Worm (Caenorhabditis elegans) whole organism, young adult: ENCODE results near the gene fbxb-38.

Source experiments
- B0035.1 ChIP-seq: sonication (generic microtip); optimal IDR thresholded peaks from 2 replicates; lab custom pipeline; 2016; ENCODE audit warnings: missing genetic modification characterization, mild to moderate bottlenecking, missing compliant biosample characterization, missing genotype, missing genetic modification reagents
- B0261.1 ChIP-seq: sonication (generic microtip); optimal IDR thresholded peaks from 2 replicates; lab custom pipeline; 2016; ENCODE audit warnings: mild to moderate bottlenecking, missing genetic modification characterization, moderate library complexity, missing compliant biosample characterization
- C17E4.6 ChIP-seq: fragments of 200-800 bp; sonication (Bioruptor generic); IDR thresholded peaks from 2 replicates; pipeline ENCODE4 v1.3.6; 2022; ENCODE audit warnings: missing genetic modification reagents, missing genetic modification characterization, missing compliant biosample characterization
- F39B2.1 ChIP-seq: fragments of 200-800 bp; sonication (Bioruptor generic); IDR thresholded peaks from 2 replicates; pipeline ENCODE4 v1.3.6; 2022; ENCODE audit warnings: missing genetic modification reagents, missing genetic modification characterization, missing compliant biosample characterization
- F57A8.1 ChIP-seq: fragments of 200-800 bp; sonication (Bioruptor generic); optimal IDR thresholded peaks from 2 replicates; lab custom pipeline; 2018; ENCODE audit warnings: mild to moderate bottlenecking, missing genetic modification characterization, moderate library complexity, missing compliant biosample characterization
- T07F8.4 ChIP-seq: sonication (generic microtip); optimal IDR thresholded peaks from 2 replicates; lab custom pipeline; 2016; ENCODE audit warnings: mild to moderate bottlenecking, missing genetic modification characterization, moderate library complexity, missing compliant biosample characterization
- T26A5.8 ChIP-seq: sonication (generic microtip); optimal IDR thresholded peaks from 2 replicates; lab custom pipeline; 2016; ENCODE audit warnings: missing genetic modification characterization, missing compliant biosample characterization
- Y56A3A.18 ChIP-seq: fragments of 200-800 bp; sonication (Bioruptor generic); IDR thresholded peaks from 2 replicates; pipeline ENCODE4 v1.3.6; 2022; ENCODE audit warnings: missing genetic modification reagents, missing genetic modification characterization, missing compliant biosample characterization
- ama-1 ChIP-seq, 3 experiments: fragments of 150-350 bp in 1 of 3; sonication (generic microtip) in 2 of 3; optimal IDR thresholded peaks; 2 replicates each; lab custom pipeline; 2014 to 2018; ENCODE audit warnings: missing biosample characterization in 2 of 3, missing genetic modification characterization in 2 of 3, missing genetic modification reagents in 2 of 3
- aptf-3 ChIP-seq: fragments of 200-800 bp; sonication (Bioruptor generic); IDR thresholded peaks from 2 replicates; pipeline ENCODE4 v1.3.6; 2022; ENCODE audit warnings: missing genetic modification characterization, missing compliant biosample characterization
- athp-1 ChIP-seq: sonication (generic microtip); optimal IDR thresholded peaks from 2 replicates; lab custom pipeline; 2017; ENCODE audit warnings: mild to moderate bottlenecking, missing genetic modification characterization, missing compliant biosample characterization
- attf-3 ChIP-seq: fragments of 200-800 bp; sonication (Bioruptor generic); conservative IDR thresholded peaks from 2 replicates; pipeline ENCODE4 v1.3.6; 2022; ENCODE audit warnings: missing genetic modification reagents, missing genetic modification characterization, missing compliant biosample characterization
- cebp-1 ChIP-seq, 2 experiments: fragments of 200-800 bp in 1 of 2; sonication (Bioruptor generic) in 1 of 2; sonication (generic microtip) in 1 of 2; IDR thresholded peaks in 1 of 2; optimal IDR thresholded peaks in 1 of 2; 2 replicates each; pipeline versions ENCODE4 v1.3.6 to Lab custom; 2017 to 2022; ENCODE audit warnings: missing compliant biosample characterization in 2 of 2, missing genetic modification characterization in 2 of 2, mild to moderate bottlenecking in 1 of 2, missing genetic modification reagents in 1 of 2, moderate library complexity in 1 of 2
- cebp-2 ChIP-seq: fragments of 200-800 bp; sonication (Bioruptor generic); IDR thresholded peaks from 2 replicates; pipeline ENCODE4 v1.3.6; 2022; ENCODE audit warnings: missing genetic modification characterization, missing compliant biosample characterization
- ceh-58 ChIP-seq: fragments of 200-800 bp; sonication (Bioruptor generic); IDR thresholded peaks from 2 replicates; pipeline ENCODE4 v1.3.6; 2022; ENCODE audit warnings: missing genetic modification characterization, missing compliant biosample characterization
- ceh-79 ChIP-seq: sonication (generic microtip); optimal IDR thresholded peaks from 2 replicates; lab custom pipeline; 2017; ENCODE audit warnings: mild to moderate bottlenecking, missing genetic modification characterization, missing compliant biosample characterization
- egrh-3 ChIP-seq: fragments of 200-800 bp; sonication (Bioruptor generic); IDR thresholded peaks from 2 replicates; pipeline ENCODE4 v1.3.6; 2022; ENCODE audit warnings: missing genetic modification reagents, missing genetic modification characterization, missing compliant biosample characterization
- hlh-12 ChIP-seq: sonication (generic microtip); optimal IDR thresholded peaks from 2 replicates; lab custom pipeline; 2016; ENCODE audit warnings: missing genetic modification characterization, missing compliant biosample characterization
- lin-26 ChIP-seq: fragments of 200-800 bp; sonication (Bioruptor generic); IDR thresholded peaks from 2 replicates; pipeline ENCODE4 v1.3.6; 2022; ENCODE audit warnings: missing genetic modification reagents, missing genetic modification characterization, missing compliant biosample characterization
- lsl-1 ChIP-seq: fragments of 200-800 bp; sonication (Bioruptor generic); optimal IDR thresholded peaks from 2 replicates; lab custom pipeline; 2018; ENCODE audit warnings: mild to moderate bottlenecking, missing genetic modification characterization, moderate library complexity, missing compliant biosample characterization
- madf-8 ChIP-seq: fragments of 200-800 bp; sonication (Bioruptor generic); conservative IDR thresholded peaks from 2 replicates; pipeline ENCODE4 v1.3.6; 2022; ENCODE audit warnings: missing genetic modification reagents, missing genetic modification characterization, missing compliant biosample characterization
- nfya-2 ChIP-seq: fragments of 200-800 bp; sonication (Bioruptor generic); IDR thresholded peaks from 2 replicates; pipeline ENCODE4 v1.3.6; 2022; ENCODE audit warnings: missing genetic modification reagents, missing genetic modification characterization, missing compliant biosample characterization
- nhr-27 ChIP-seq: fragments of 200-800 bp; sonication (Bioruptor generic); optimal IDR thresholded peaks from 2 replicates; lab custom pipeline; 2018; ENCODE audit warnings: mild to moderate bottlenecking, missing genetic modification characterization, moderate library complexity, missing compliant biosample characterization
- nhr-80 ChIP-seq: sonication (generic microtip); optimal IDR thresholded peaks from 2 replicates; lab custom pipeline; 2016; ENCODE audit warnings: missing genetic modification characterization, missing compliant biosample characterization
- nhr-90 ChIP-seq: sonication (generic microtip); optimal IDR thresholded peaks from 2 replicates; lab custom pipeline; 2016; ENCODE audit warnings: missing genotype, mild to moderate bottlenecking, missing genetic modification characterization, missing compliant biosample characterization
- snpc-1.1 ChIP-seq: sonication (generic microtip); optimal IDR thresholded peaks from 2 replicates; lab custom pipeline; 2017; ENCODE audit warnings: missing genetic modification characterization, mild to moderate bottlenecking, missing compliant biosample characterization, antibody characterized with exemption, moderate library complexity, missing genotype, missing genetic modification reagents; ENCODE audit not compliant: insufficient read depth
- snpc-4 ChIP-seq, 5 experiments: fragments of 150-350 bp in 1 of 5; sonication (generic microtip) in 4 of 5; optimal IDR thresholded peaks; 2 replicates each; lab custom pipeline; 2014 to 2018; ENCODE audit warnings: missing genetic modification characterization in 5 of 5, missing biosample characterization in 3 of 5, antibody characterized with exemption in 2 of 5, mild to moderate bottlenecking in 2 of 5, missing compliant biosample characterization in 2 of 5, missing genotype in 2 of 5, moderate library complexity in 2 of 5, missing genetic modification reagents in 1 of 5
- tlf-1 ChIP-seq: fragments of 200-800 bp; sonication (Bioruptor generic); optimal IDR thresholded peaks from 2 replicates; lab custom pipeline; 2018; ENCODE audit warnings: mild to moderate bottlenecking, missing genetic modification characterization, missing compliant biosample characterization
- ztf-18 ChIP-seq: sonication (generic microtip); optimal IDR thresholded peaks from 2 replicates; lab custom pipeline; 2016; ENCODE audit warnings: missing genotype, mild to moderate bottlenecking, missing genetic modification characterization, missing compliant biosample characterization

Gene fbxb-38

DNA sequence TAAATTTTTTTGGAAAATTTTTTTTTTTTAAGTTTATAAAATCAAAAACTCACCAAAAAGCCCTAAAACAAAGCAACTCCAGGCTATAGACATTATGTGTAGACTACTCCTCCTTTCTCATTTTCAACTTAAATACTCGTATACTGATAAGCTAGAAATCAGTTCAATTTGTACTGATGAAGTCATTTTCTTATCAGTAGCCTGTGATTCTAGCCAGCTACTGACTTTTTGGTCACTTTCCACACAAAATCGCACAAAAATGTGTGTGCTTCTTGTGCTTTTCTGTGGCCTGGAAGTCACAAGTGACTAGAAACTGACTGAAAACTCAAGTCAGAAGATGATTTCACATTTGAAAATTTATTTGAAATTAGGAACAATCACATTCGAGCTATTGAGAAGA, 17.8 kb upstream of the fbxb-38 start, which contains the start of gene gba-2:
Gene gba-2, minus strand, starts transcription at position 106 of the 400 bp plus-strand sequence.
- TF ChIP-seq nhr-80 (tag; lab: Kevin White, UChicago) (peak; percentile 50), lin-26 (no peak)

ce11 chrII:2177735-2178134, 9.2 kb upstream of the fbxb-38 start:
- no peak for TF ChIP-seq ceh-79 (tag; lab: Kevin White, UChicago)
- no peak for TF ChIP-seq F57A8.1 (GFP tag; lab: Kevin White, UChicago)
- TF ChIP-seq nhr-90: no peak
- TF ChIP-seq T07F8.4 (tag; lab: Kevin White, UChicago): no peak

- TF ChIP-seq nhr-80 (tag; lab: Kevin White, UChicago) (peak; percentile 38), F39B2.1 (GFP tag; lab: Robert Waterston, UW) (no peak)
Measured at ce11 chrII:2176688-2177087, 8.1 kb upstream of the fbxb-38 start, which contains the start of gene gba-1. Gene gba-1, plus strand, starts transcription at chrII:2176741.

DNA sequence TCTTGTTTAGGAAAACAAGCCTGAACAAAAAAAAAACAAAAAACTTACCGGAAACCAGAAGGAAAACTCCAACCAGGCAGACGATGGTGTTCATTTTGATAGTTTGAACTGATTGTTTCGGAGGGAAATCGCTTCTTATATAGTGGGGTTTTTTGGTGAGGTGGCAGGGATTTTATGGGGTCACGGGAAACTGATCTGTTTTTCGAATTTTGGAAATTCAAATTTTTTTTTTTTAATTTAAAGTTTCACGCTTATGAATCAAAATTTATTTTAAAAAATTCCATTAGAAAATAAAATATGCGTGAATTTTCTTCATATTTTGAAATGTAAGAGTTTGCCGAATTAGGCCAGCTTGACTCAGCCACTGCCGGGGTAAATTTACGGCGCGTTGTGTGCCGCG, 6.8 kb upstream of the fbxb-38 start, which contains the start of gene C33C12.7:
Gene C33C12.7, minus strand, starts transcription at position 101 of the 400 bp plus-strand sequence.
- TF ChIP-seq T07F8.4 (tag; lab: Kevin White, UChicago) (no peak), aptf-3 (GFP tag; lab: Robert Waterston, UW) (no peak), nhr-27 (tag; lab: Kevin White, UChicago) (no peak), T26A5.8 (no peak), snpc-1.1 (tag; lab: Kevin White, UChicago) (no peak), attf-3 (GFP tag; lab: Robert Waterston, UW) (no peak), C17E4.6 (no peak), nfya-2 (GFP tag; lab: Robert Waterston, UW) (no peak), egrh-3 (GFP tag; lab: Robert Waterston, UW) (no peak), ceh-58 (GFP tag; lab: Robert Waterston, UW) (no peak)

ce11 chrII:2170085-2170484, 1.5 kb upstream of the fbxb-38 start, which contains the start of gene C33C12.12:
Gene C33C12.12, minus strand, starts transcription at chrII:2170185.
- TF ChIP-seq lsl-1 (GFP tag; lab: Kevin White, UChicago) (no peak), F39B2.1 (GFP tag; lab: Robert Waterston, UW) (no peak), B0035.1 (tag; lab: Kevin White, UChicago) (no peak), nhr-80 (tag; lab: Kevin White, UChicago) (no peak), cebp-1 (GFP tag; IDR thresholded peaks at IDR 0.05; lab: Robert Waterston, UW) (no peak), cebp-1 (tag; optimal IDR thresholded peaks at IDR 0.05; lab: Kevin White, UChicago) (no peak), ztf-18 (tag; lab: Kevin White, UChicago) (no peak), athp-1 (tag; lab: Kevin White, UChicago) (no peak), madf-8 (GFP tag; lab: Robert Waterston, UW) (no peak), cebp-2 (no peak), tlf-1 (GFP tag; lab: Kevin White, UChicago) (no peak), Y56A3A.18 (GFP tag; lab: Robert Waterston, UW) (no peak), B0261.1 (tag; lab: Kevin White, UChicago) (no peak), hlh-12 (tag; lab: Kevin White, UChicago) (no peak), ama-1 (optimal IDR thresholded peaks at IDR 0.05; lab: Kevin White, UChicago) (no peak), ama-1 (GFP tag; optimal IDR thresholded peaks at IDR 0.05; lab: Kevin White, UChicago) (no peak), snpc-4 (GFP tag; optimal IDR thresholded peaks at IDR 0.05; lab: Kevin White, UChicago) (no peak), snpc-4 (tag; optimal IDR thresholded peaks at IDR 0.05; lab: Kevin White, UChicago) (no peak)
